Worm (Caenorhabditis elegans): ENCODE measurements around the gene Y32F6A.5.

Y32F6A.5 gene

DNA sequence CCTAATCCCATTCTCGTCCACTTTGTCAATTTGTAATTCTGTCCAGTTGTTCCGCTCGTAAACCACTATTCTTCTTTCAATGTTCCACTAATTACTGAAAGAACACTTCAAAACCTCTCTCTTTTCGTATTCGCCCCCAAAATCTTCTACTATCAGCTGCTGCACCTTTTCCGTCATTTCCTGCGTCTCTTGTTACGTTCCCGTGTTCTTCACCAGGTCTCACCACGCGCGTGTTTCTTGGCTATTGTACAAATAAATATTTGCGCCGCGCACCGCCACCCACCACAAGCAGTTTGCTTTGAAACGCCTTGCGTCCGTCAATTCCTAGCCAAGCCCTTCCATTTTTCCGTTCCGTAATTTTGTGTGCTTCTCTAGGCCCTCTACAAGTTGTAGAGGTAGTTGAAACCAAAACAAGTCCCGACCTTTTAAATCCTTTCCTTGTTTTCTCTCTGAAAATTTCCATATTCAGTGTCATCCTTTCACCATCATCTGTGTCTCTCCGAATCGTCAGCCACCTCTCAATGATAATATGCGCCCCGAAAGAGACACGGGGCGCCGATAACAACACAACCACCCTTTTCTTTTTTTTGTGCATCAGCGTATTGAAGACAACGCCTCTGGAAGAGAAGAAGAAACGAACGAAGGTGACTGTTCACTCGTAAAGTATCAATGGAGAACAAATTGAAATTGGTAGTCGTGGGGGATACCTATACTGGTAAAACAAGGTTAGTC, 24.9 kb upstream of the Y32F6A.5 start, which contains the start of the genes crp-1 and Y32F6B.9:
crp-1 (plus strand) TSS at position 468 of the 732 bp plus-strand sequence.
Y32F6B.9 (plus strand) TSS at position 603 of the 732 bp plus-strand sequence.
- TF ChIP-seq fos-1 (tag; optimal IDR thresholded peaks at IDR 0.05) = peak; percentile 58
- no peak for TF ChIP-seq nhr-25 (tag; optimal IDR thresholded peaks at IDR 0.05)
- peak; percentile 32 for TF ChIP-seq Y55F3AM.14 (GFP tag; optimal IDR thresholded peaks at IDR 0.05)

DNA sequence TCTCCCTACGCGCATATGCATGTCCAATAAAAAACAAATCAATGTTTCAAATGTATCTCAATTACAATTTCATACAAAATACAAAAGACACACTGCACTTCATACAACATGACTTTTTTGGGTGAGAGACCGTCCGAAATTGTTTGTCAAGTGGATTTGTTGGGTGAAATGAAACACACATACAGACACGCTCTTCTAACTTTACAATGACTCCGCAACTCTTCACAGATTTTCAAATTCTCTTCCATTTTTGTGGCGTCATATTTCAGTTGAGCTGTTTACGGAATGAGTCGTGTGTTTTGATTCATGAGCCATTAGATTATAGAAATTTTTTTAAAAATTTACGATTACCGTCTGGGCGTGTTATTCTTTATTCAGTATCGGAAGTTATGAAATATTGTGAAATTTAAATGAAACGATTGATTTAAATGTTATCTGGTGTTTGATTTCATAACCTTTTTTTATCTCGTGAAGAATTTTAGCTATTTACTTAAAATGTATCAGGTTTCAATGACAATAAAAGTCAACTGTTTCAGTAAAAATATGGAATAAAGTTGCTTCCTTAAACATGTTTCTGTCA, 23.5 kb upstream of the Y32F6A.5 start:
- no peak for TF ChIP-seq elt-3 (tag; optimal IDR thresholded peaks at IDR 0.05)
- TF ChIP-seq ztf-11 (tag; optimal IDR thresholded peaks at IDR 0.05) = no peak
- no peak for TF ChIP-seq nhr-21 (tag; optimal IDR thresholded peaks at IDR 0.05)
- TF ChIP-seq ceh-16 (tag; optimal IDR thresholded peaks at IDR 0.05) = no peak
- TF ChIP-seq crh-2 (tag; optimal IDR thresholded peaks at IDR 0.05) = no peak
- no peak for TF ChIP-seq snpc-4 (tag; optimal IDR thresholded peaks at IDR 0.05)
- peak; percentile 50 for TF ChIP-seq Y55F3AM.14 (GFP tag; optimal IDR thresholded peaks at IDR 0.05)
- no peak for TF ChIP-seq ztf-1 (GFP tag; conservative IDR thresholded peaks at IDR 0.05)
- peak; percentile 65 for TF ChIP-seq nhr-129 (tag; optimal IDR thresholded peaks at IDR 0.05)
- TF ChIP-seq zag-1 (tag; optimal IDR thresholded peaks at IDR 0.05) = no peak
- no peak for TF ChIP-seq peb-1 (tag; optimal IDR thresholded peaks at IDR 0.05)
- no peak for TF ChIP-seq F13H6.1 (tag; optimal IDR thresholded peaks at IDR 0.05)
- peak; percentile 12 for TF ChIP-seq nhr-25 (tag; optimal IDR thresholded peaks at IDR 0.05)
- TF ChIP-seq mbf-1 (tag; optimal IDR thresholded peaks at IDR 0.05) = no peak
- TF ChIP-seq lin-11 (tag; optimal IDR thresholded peaks at IDR 0.05) = no peak
- TF ChIP-seq ama-1 (optimal IDR thresholded peaks at IDR 0.05) = peak; percentile 87
- TF ChIP-seq C34F6.9 (tag; optimal IDR thresholded peaks at IDR 0.05) = peak; percentile 23
- peak in 1 of 2 experiments; percentile 4 for TF ChIP-seq lsy-2 (tag; optimal IDR thresholded peaks at IDR 0.05)

DNA sequence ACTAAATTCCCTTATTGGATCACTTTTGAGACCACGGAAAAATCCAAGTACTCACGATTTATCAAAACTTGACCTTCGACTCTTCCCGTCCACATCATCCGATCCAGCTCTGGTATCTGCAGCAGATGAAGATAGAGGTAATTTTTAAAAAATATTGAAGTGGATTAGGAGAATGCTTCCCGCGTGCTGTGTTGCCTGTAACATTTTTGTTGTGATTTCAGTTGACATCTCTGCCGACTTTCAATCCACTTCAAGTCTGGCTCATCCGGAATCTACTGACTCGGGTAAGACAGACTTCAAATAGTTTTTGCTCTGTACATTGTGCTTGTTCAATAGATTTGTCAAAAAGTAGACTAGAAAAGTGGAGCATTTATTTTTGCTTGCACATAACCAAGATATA, 22.0 kb upstream of the Y32F6A.5 start:
- TF ChIP-seq nhr-12 (tag; optimal IDR thresholded peaks at IDR 0.05) = no peak

DNA sequence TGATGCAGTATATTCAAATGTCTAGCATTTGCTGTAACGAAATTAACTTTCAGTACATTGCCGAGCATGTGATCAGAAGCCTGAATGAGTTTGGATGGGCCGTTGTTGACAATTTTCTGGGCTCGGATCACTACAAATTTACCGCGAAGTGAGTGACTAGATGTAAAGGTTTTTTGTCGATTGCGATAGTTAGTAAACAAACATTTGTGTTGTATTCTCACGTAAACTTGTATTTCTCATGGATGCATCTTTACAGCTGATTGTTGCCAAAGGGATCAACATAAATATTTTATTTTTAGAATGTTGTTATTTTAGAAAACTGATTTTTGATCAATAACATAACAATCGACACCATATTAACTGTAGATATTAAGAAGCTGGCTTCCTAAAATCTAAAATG, 20.6 kb upstream of the Y32F6A.5 start:
- TF ChIP-seq nhr-10 (tag; optimal IDR thresholded peaks at IDR 0.05) = no peak
- no peak for TF ChIP-seq elt-1 (tag; optimal IDR thresholded peaks at IDR 0.05)
- TF ChIP-seq blmp-1 (tag; optimal IDR thresholded peaks at IDR 0.05; ENCODE audit: insufficient read depth) = no peak
- TF ChIP-seq lin-11 (tag; optimal IDR thresholded peaks at IDR 0.05) = no peak
- TF ChIP-seq ceh-82 (tag; optimal IDR thresholded peaks at IDR 0.05) = no peak
- no peak for TF ChIP-seq crh-2 (tag; optimal IDR thresholded peaks at IDR 0.05)
- no peak for TF ChIP-seq ztf-1 (GFP tag; conservative IDR thresholded peaks at IDR 0.05)
- no peak for TF ChIP-seq nhr-21 (tag; optimal IDR thresholded peaks at IDR 0.05)
- TF ChIP-seq fos-1 (tag; optimal IDR thresholded peaks at IDR 0.05) = no peak

DNA sequence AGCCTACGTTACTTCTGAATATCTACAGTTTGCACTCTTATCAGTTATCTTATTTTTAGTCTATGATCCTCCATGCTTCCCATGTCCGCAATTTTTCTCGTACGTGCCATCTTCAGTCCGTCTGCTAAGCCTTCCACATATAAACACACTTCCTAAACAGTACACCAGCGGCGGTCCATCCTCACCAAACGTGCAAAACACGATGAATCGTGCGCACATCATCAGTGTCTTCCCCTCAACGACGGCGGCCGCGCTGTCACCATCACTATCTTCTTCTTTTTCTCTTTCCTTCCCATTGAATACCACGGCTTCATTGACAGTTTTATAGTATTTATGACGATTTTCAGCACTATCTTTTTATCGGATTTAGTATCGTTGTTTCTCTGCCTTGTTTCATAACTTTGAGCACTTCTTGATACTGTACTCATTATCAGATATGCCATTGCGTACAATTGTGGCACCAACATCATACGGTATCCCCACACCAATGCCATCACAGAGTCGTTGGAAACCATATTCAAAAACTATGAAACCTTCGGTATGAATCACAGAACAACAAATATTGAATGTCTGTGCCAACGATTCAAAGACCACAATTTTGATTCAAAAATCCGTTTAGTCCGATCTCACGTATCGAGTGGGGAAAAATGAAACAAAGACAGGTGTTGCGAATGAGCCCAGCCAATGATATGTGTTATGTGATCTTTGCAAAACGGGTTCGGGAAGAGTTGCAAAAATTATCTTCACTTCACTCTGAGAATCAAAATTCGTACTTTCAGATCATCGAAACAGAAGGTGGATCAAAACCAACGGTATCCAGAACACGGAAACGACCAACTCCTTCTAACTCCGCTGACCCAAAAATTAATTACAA, 19.7 kb upstream of the Y32F6A.5 start:
- TF ChIP-seq Y55F3AM.14 (GFP tag; optimal IDR thresholded peaks at IDR 0.05) (peak; percentile 21), sma-9 (GFP tag; optimal IDR thresholded peaks at IDR 0.05) (peak; percentile 36), sma-9 (tag; optimal IDR thresholded peaks at IDR 0.05) (no peak), nhr-21 (tag; optimal IDR thresholded peaks at IDR 0.05) (peak; percentile 43), unc-39 (tag; optimal IDR thresholded peaks at IDR 0.05) (no peak)

ce11 chrV:10471007-10471406, 17.6 kb upstream of the Y32F6A.5 start:
- TF ChIP-seq sem-4 (tag; optimal IDR thresholded peaks at IDR 0.05) (no peak), unc-55 (GFP tag; optimal IDR thresholded peaks at IDR 0.05) (no peak), nhr-6 (tag; optimal IDR thresholded peaks at IDR 0.05) (no peak), nhr-129 (tag; optimal IDR thresholded peaks at IDR 0.05) (peak; percentile 27)
